Worm (Caenorhabditis elegans): Measurements from ENCODE around the gene trap-2.

Gene trap-2

ce11 chrX:735572-735971 lies 32.3 kb downstream of the trap-2 start, which contains the start of gene npr-19:
npr-19 (minus strand) TSS chrX:735672.
- TF ChIP-seq sup-37 (GFP tag; optimal IDR thresholded peaks at IDR 0.05) (no peak), nhr-77 (tag; optimal IDR thresholded peaks at IDR 0.05) (no peak), ztf-11 (tag; optimal IDR thresholded peaks at IDR 0.05) (no peak), efl-1 (optimal IDR thresholded peaks at IDR 0.05) (no peak), efl-1 (GFP tag; optimal IDR thresholded peaks at IDR 0.05 in 1 of 2) (peak in 1 of 2 experiments; percentile 43), snu-23 (GFP tag; optimal IDR thresholded peaks at IDR 0.05) (no peak), mep-1 (tag; optimal IDR thresholded peaks at IDR 0.05) (no peak)

- TF ChIP-seq elt-3 (tag; optimal IDR thresholded peaks at IDR 0.05) (peak in 1 of 6 experiments; percentile 40), lir-3 (tag; optimal IDR thresholded peaks at IDR 0.05; ENCODE audit: poor library complexity) (no peak), C16A3.4 (tag; optimal IDR thresholded peaks at IDR 0.05) (no peak)
These were observed 38.8 kb downstream of the trap-2 start for ce11 chrX:729062-729461.

- TF ChIP-seq xbp-1 (tag; optimal IDR thresholded peaks at IDR 0.05) (peak; percentile 47), C16A3.4 (tag; optimal IDR thresholded peaks at IDR 0.05) (peak; percentile 22), zip-4 (GFP tag; optimal IDR thresholded peaks at IDR 0.05) (peak; percentile 8), isw-1 (GFP tag; IDR thresholded peaks at IDR 0.05) (peak; percentile 13; the same call in 1 of the 2 replicates), nhr-77 (tag; optimal IDR thresholded peaks at IDR 0.05) (no peak), snpc-4 (tag; optimal IDR thresholded peaks at IDR 0.05) (peak; percentile 29), ama-1 (optimal IDR thresholded peaks at IDR 0.05) (no peak), ceh-88 (GFP tag; IDR thresholded peaks at IDR 0.05) (no peak), efl-1 (optimal IDR thresholded peaks at IDR 0.05) (peak; percentile 41 to 50), efl-1 (GFP tag; optimal IDR thresholded peaks at IDR 0.05 in 1 of 2) (peak in 1 of 2 experiments; percentile 89), nhr-11 (tag; optimal IDR thresholded peaks at IDR 0.05) (no peak), tlp-1 (tag; optimal IDR thresholded peaks at IDR 0.05) (no peak), hlh-17 (GFP tag; optimal IDR thresholded peaks at IDR 0.05; ENCODE audit: borderline replicate concordance) (no peak), egl-27 (tag; optimal IDR thresholded peaks at IDR 0.05) (no peak), hpl-2 (GFP tag; optimal IDR thresholded peaks at IDR 0.05) (no peak), mdl-1 (tag; optimal IDR thresholded peaks at IDR 0.05) (peak in 1 of 2 experiments; percentile 48), ets-5 (GFP tag; IDR thresholded peaks at IDR 0.05) (no peak), fos-1 (tag; optimal IDR thresholded peaks at IDR 0.05) (peak; percentile 81), tbx-2 (tag; optimal IDR thresholded peaks at IDR 0.05) (peak; percentile 66), ztf-4 (tag; optimal IDR thresholded peaks at IDR 0.05) (peak; percentile 8), mef-2 (tag; optimal IDR thresholded peaks at IDR 0.05) (no peak), snu-23 (GFP tag; optimal IDR thresholded peaks at IDR 0.05) (peak; percentile 82), efl-3 (GFP tag; optimal IDR thresholded peaks at IDR 0.05) (no peak), C34B4.2 (tag; optimal IDR thresholded peaks at IDR 0.05) (no peak), nhr-12 (tag; optimal IDR thresholded peaks at IDR 0.05) (no peak), lin-14 (GFP tag; optimal IDR thresholded peaks at IDR 0.05) (peak; percentile 89), unc-30 (tag; optimal IDR thresholded peaks at IDR 0.05) (no peak), lin-15B (tag; optimal IDR thresholded peaks at IDR 0.05) (no peak), lin-35 (GFP tag; optimal IDR thresholded peaks at IDR 0.05) (peak; percentile 58 to 74), ceh-90 (tag; optimal IDR thresholded peaks at IDR 0.05) (no peak), unc-130 (tag; optimal IDR thresholded peaks at IDR 0.05) (no peak), vab-15 (tag; optimal IDR thresholded peaks at IDR 0.05) (no peak), dpl-1 (GFP tag; optimal IDR thresholded peaks at IDR 0.05) (peak; percentile 29 to 41 (median 33)), ceh-63 (GFP tag; optimal IDR thresholded peaks at IDR 0.05) (no peak), unc-62 (GFP tag; optimal IDR thresholded peaks at IDR 0.05) (no peak), fkh-8 (tag; optimal IDR thresholded peaks at IDR 0.05) (peak; percentile 57), grh-1 (GFP tag; IDR thresholded peaks at IDR 0.05) (peak; percentile 49; the same call in 1 of the 2 replicates), nhr-47 (tag; optimal IDR thresholded peaks at IDR 0.05) (peak; percentile 73), skn-1 (tag; optimal IDR thresholded peaks at IDR 0.05) (peak; percentile 82), sup-37 (GFP tag; optimal IDR thresholded peaks at IDR 0.05) (no peak), hlh-4 (tag; optimal IDR thresholded peaks at IDR 0.05) (no peak), egl-13 (tag; optimal IDR thresholded peaks at IDR 0.05) (no peak), nhr-84 (tag; optimal IDR thresholded peaks at IDR 0.05) (no peak), unc-98 (GFP tag; IDR thresholded peaks at IDR 0.05) (no peak), lsy-2 (tag; optimal IDR thresholded peaks at IDR 0.05) (peak; percentile 60 to 61)
These were observed 40.1 kb downstream of the trap-2 start for ce11 chrX:727737-728136.
